Worm (Caenorhabditis elegans) whole organism, young adult: ENCODE results near the gene nlp-81.

ENCODE experiments used
- T07F8.4 ChIP-seq: sonication (generic microtip); optimal IDR thresholded peaks from 2 replicates; lab custom pipeline; 2016; ENCODE audit warnings: mild to moderate bottlenecking, missing genetic modification characterization, moderate library complexity, missing compliant biosample characterization
- Y53G8AR.9 ChIP-seq: fragments of 200-800 bp; sonication (Bioruptor generic); conservative IDR thresholded peaks from 2 replicates; pipeline ENCODE4 v1.3.6; 2022; ENCODE audit warnings: missing genetic modification reagents, missing genetic modification characterization, missing compliant biosample characterization
- attf-3 ChIP-seq: fragments of 200-800 bp; sonication (Bioruptor generic); conservative IDR thresholded peaks from 2 replicates; pipeline ENCODE4 v1.3.6; 2022; ENCODE audit warnings: missing genetic modification reagents, missing genetic modification characterization, missing compliant biosample characterization
- lsy-27 ChIP-seq: sonication (generic microtip); optimal IDR thresholded peaks from 2 replicates; lab custom pipeline; 2017; ENCODE audit warnings: missing genetic modification characterization, mild to moderate bottlenecking, missing compliant biosample characterization, antibody characterized with exemption, missing genotype, borderline replicate concordance; ENCODE audit not compliant: insufficient read depth
- nhr-27 ChIP-seq: fragments of 200-800 bp; sonication (Bioruptor generic); optimal IDR thresholded peaks from 2 replicates; lab custom pipeline; 2018; ENCODE audit warnings: mild to moderate bottlenecking, missing genetic modification characterization, moderate library complexity, missing compliant biosample characterization
- pha-4 ChIP-seq: fragments of 150-350 bp; sonication (generic microtip); optimal IDR thresholded peaks from 2 replicates; lab custom pipeline; 2014; ENCODE audit warnings: missing biosample characterization, missing genetic modification reagents, missing genetic modification characterization
- unc-62 ChIP-seq: fragments of 150-350 bp; optimal IDR thresholded peaks from 2 replicates; lab custom pipeline; 2014; ENCODE audit warnings: missing biosample characterization, missing genetic modification reagents, missing genetic modification characterization

- TF ChIP-seq T07F8.4 (tag; lab: Kevin White, UChicago): no peak
- TF ChIP-seq nhr-27 (tag; lab: Kevin White, UChicago): no peak
- TF ChIP-seq Y53G8AR.9 (GFP tag; lab: Robert Waterston, UW): no peak
- no peak for TF ChIP-seq unc-62 (GFP tag; lab: Kevin White, UChicago)
- peak; percentile 12 for TF ChIP-seq pha-4 (tag; lab: Kevin White, UChicago)
- no peak for TF ChIP-seq attf-3 (GFP tag; lab: Robert Waterston, UW)
- no peak for TF ChIP-seq lsy-27 (tag; lab: Kevin White, UChicago)
These were observed 17.7 kb downstream of the nlp-81 start for ce11 chrIV:3158175-3158574.
